Fruit fly (Drosophila melanogaster): ENCODE measurements around the gene CG32266.

CG32266 gene

dm6 chr3L:3818566-3819325 lies 28.1 kb downstream of the CG32266 start, which contains the start of gene enc:
Gene enc, plus strand, starts transcription at chr3L:3818679.
- no peak for TF ChIP-seq Hnf4 (GFP tag; optimal IDR thresholded peaks at IDR 0.05)
- peak; percentile 45 for TF ChIP-seq Hr83 (GFP tag; optimal IDR thresholded peaks at IDR 0.05; ENCODE audit: poor library complexity, severe bottlenecking)
- peak; percentile 56 for TF ChIP-seq woc (GFP tag; optimal IDR thresholded peaks at IDR 0.05)
- TF ChIP-seq dmrt93B (GFP tag; optimal IDR thresholded peaks at IDR 0.05), result no peak
- TF ChIP-seq N (GFP tag; optimal IDR thresholded peaks at IDR 0.05), result no peak
- TF ChIP-seq Jra (GFP tag; optimal IDR thresholded peaks at IDR 0.05), result peak; percentile 23
- no peak for TF ChIP-seq sv (GFP tag; optimal IDR thresholded peaks at IDR 0.05)
- no peak for TF ChIP-seq GATAd (GFP tag; optimal IDR thresholded peaks at IDR 0.05)
- TF ChIP-seq brk (GFP tag; optimal IDR thresholded peaks at IDR 0.05), result peak; percentile 36
- no peak for TF ChIP-seq h (GFP tag; optimal IDR thresholded peaks at IDR 0.05)
- TF ChIP-seq Rel (GFP tag; optimal IDR thresholded peaks at IDR 0.05), result no peak
- peak; percentile 88 for TF ChIP-seq Rel (tag; optimal IDR thresholded peaks at IDR 0.05)
- TF ChIP-seq rgr (GFP tag; optimal IDR thresholded peaks at IDR 0.05), result no peak
- peak; percentile 15 for TF ChIP-seq psq (GFP tag; optimal IDR thresholded peaks at IDR 0.05)
- no peak for TF ChIP-seq CG32264 (GFP tag; optimal IDR thresholded peaks at IDR 0.05)
- peak; percentile 84 for TF ChIP-seq tai (GFP tag; optimal IDR thresholded peaks at IDR 0.05)
- no peak for TF ChIP-seq CG9705 (GFP tag; optimal IDR thresholded peaks at IDR 0.05)
- no peak for TF ChIP-seq lola (GFP tag; optimal IDR thresholded peaks at IDR 0.05)
- no peak for TF ChIP-seq dsf (GFP tag; optimal IDR thresholded peaks at IDR 0.05; ENCODE audit: borderline replicate concordance)
- TF ChIP-seq Dfd (GFP tag; optimal IDR thresholded peaks at IDR 0.05), result no peak
- TF ChIP-seq sage (GFP tag; optimal IDR thresholded peaks at IDR 0.05), result peak; percentile 46

dm6 chr3L:3824790-3825484 lies 34.3 kb downstream of the CG32266 start, which contains the start of gene Rdh:
Gene Rdh, plus strand, starts transcription at chr3L:3825449.
- TF ChIP-seq Myc (optimal IDR thresholded peaks at IDR 0.05) (no peak), foxo (GFP tag; optimal IDR thresholded peaks at IDR 0.05) (peak in 1 of 2 experiments; percentile 51), CG32264 (GFP tag; optimal IDR thresholded peaks at IDR 0.05) (no peak), dl (GFP tag; optimal IDR thresholded peaks at IDR 0.05; ENCODE audit: insufficient read depth in 1 of 2, partially characterized antibody in 2 of 2) (peak in 1 of 2 experiments; percentile 56), sage (GFP tag; optimal IDR thresholded peaks at IDR 0.05) (no peak), jim (GFP tag; optimal IDR thresholded peaks at IDR 0.05) (no peak), Hr78 (GFP tag; optimal IDR thresholded peaks at IDR 0.05) (no peak), usp (GFP tag; optimal IDR thresholded peaks at IDR 0.05) (no peak), sv (GFP tag; optimal IDR thresholded peaks at IDR 0.05) (peak; percentile 45), HLH106 (tag; optimal IDR thresholded peaks at IDR 0.05) (peak; percentile 32), pan (optimal IDR thresholded peaks at IDR 0.05) (no peak), brk (GFP tag; optimal IDR thresholded peaks at IDR 0.05) (peak; percentile 24), N (GFP tag; optimal IDR thresholded peaks at IDR 0.05) (no peak), ey (GFP tag; optimal IDR thresholded peaks at IDR 0.05) (peak; percentile 38), tai (GFP tag; optimal IDR thresholded peaks at IDR 0.05) (no peak), Sp1 (GFP tag; optimal IDR thresholded peaks at IDR 0.05) (peak; percentile 40), Dfd (GFP tag; optimal IDR thresholded peaks at IDR 0.05) (peak; percentile 13), Jra (GFP tag; optimal IDR thresholded peaks at IDR 0.05) (no peak), Hnf4 (GFP tag; optimal IDR thresholded peaks at IDR 0.05) (no peak), CrebA (GFP tag; optimal IDR thresholded peaks at IDR 0.05; ENCODE audit: borderline replicate concordance) (no peak), OdsH (GFP tag; optimal IDR thresholded peaks at IDR 0.05) (peak; percentile 68), h (GFP tag; optimal IDR thresholded peaks at IDR 0.05) (peak; percentile 50), CG9705 (GFP tag; optimal IDR thresholded peaks at IDR 0.05) (no peak), fru (GFP tag; optimal IDR thresholded peaks at IDR 0.05) (peak; percentile 51), Mio (GFP tag; optimal IDR thresholded peaks at IDR 0.05) (no peak), Abd-B (GFP tag; optimal IDR thresholded peaks at IDR 0.05) (no peak), br (GFP tag; optimal IDR thresholded peaks at IDR 0.05) (peak; percentile 9), Rel (GFP tag; optimal IDR thresholded peaks at IDR 0.05) (no peak), Rel (tag; optimal IDR thresholded peaks at IDR 0.05) (no peak), rgr (GFP tag; optimal IDR thresholded peaks at IDR 0.05) (peak; percentile 54), woc (GFP tag; optimal IDR thresholded peaks at IDR 0.05) (no peak), dmrt93B (GFP tag; optimal IDR thresholded peaks at IDR 0.05) (peak; percentile 15), psq (GFP tag; optimal IDR thresholded peaks at IDR 0.05) (peak; percentile 48), GATAd (GFP tag; optimal IDR thresholded peaks at IDR 0.05) (no peak), Vsx2 (GFP tag; optimal IDR thresholded peaks at IDR 0.05; ENCODE audit: partially characterized antibody) (no peak), lola (GFP tag; optimal IDR thresholded peaks at IDR 0.05) (no peak), dsf (GFP tag; optimal IDR thresholded peaks at IDR 0.05; ENCODE audit: borderline replicate concordance) (no peak), Hr83 (GFP tag; optimal IDR thresholded peaks at IDR 0.05; ENCODE audit: poor library complexity, severe bottlenecking) (no peak), Dif (GFP tag; optimal IDR thresholded peaks at IDR 0.05; ENCODE audit: partially characterized antibody) (peak; percentile 32)

Data from whole organism, wandering third instar larva.